Worm (Caenorhabditis elegans): ENCODE results near the gene algn-1.

algn-1 gene

ce11 chrIII:6446807-6447206 is 13.1 kb upstream of the algn-1 start, which contains the start of gene let-721:
let-721 (minus strand) TSS chrIII:6446907.
- no peak for TF ChIP-seq tab-1 (GFP tag; IDR thresholded peaks at IDR 0.05)
- no peak for TF ChIP-seq T22C8.4 (GFP tag; IDR thresholded peaks at IDR 0.05)
- TF ChIP-seq klf-2 (GFP tag; conservative IDR thresholded peaks at IDR 0.05), result no peak
- no peak for TF ChIP-seq cog-1 (tag; optimal IDR thresholded peaks at IDR 0.05)

ce11 chrIII:6447521-6447920 is 12.4 kb upstream of the algn-1 start:
- TF ChIP-seq flt-1 (GFP tag; IDR thresholded peaks at IDR 0.05) (no peak), cog-1 (tag; optimal IDR thresholded peaks at IDR 0.05) (no peak), ztf-23 (GFP tag; IDR thresholded peaks at IDR 0.05) (0 out of 2 replicates have a peak, but pooled peaks have one; percentile 13), ztf-29 (GFP tag; IDR thresholded peaks at IDR 0.05) (no peak)

ce11 chrIII:6449854-6450253 is 10.1 kb upstream of the algn-1 start:
- no peak for TF ChIP-seq ztf-29 (GFP tag; IDR thresholded peaks at IDR 0.05)
- TF ChIP-seq T22C8.4 (GFP tag; IDR thresholded peaks at IDR 0.05), result no peak
- no peak for TF ChIP-seq flt-1 (GFP tag; IDR thresholded peaks at IDR 0.05)
- no peak for TF ChIP-seq cog-1 (tag; optimal IDR thresholded peaks at IDR 0.05)

- no peak for TF ChIP-seq cog-1 (tag; optimal IDR thresholded peaks at IDR 0.05)
- TF ChIP-seq T22C8.4 (GFP tag; IDR thresholded peaks at IDR 0.05), result no peak
- TF ChIP-seq flt-1 (GFP tag; IDR thresholded peaks at IDR 0.05), result no peak
Observed at ce11 chrIII:6450596-6450995, 9.3 kb upstream of the algn-1 start, which contains the start of gene T26A5.6. T26A5.6 (minus strand) TSS chrIII:6450696.

- TF ChIP-seq T22C8.4 (GFP tag; IDR thresholded peaks at IDR 0.05), result no peak
- no peak for TF ChIP-seq med-1 (GFP tag; optimal IDR thresholded peaks at IDR 0.05; ENCODE audit: insufficient read depth)
- no peak for TF ChIP-seq ref-1 (GFP tag; conservative IDR thresholded peaks at IDR 0.05)
- TF ChIP-seq ztf-23 (GFP tag; IDR thresholded peaks at IDR 0.05), result no peak
- TF ChIP-seq klf-2 (GFP tag; conservative IDR thresholded peaks at IDR 0.05), result no peak
- no peak for TF ChIP-seq tab-1 (GFP tag; IDR thresholded peaks at IDR 0.05)
- TF ChIP-seq cog-1 (tag; optimal IDR thresholded peaks at IDR 0.05), result no peak
- TF ChIP-seq flt-1 (GFP tag; IDR thresholded peaks at IDR 0.05), result no peak
- no peak for TF ChIP-seq ztf-29 (GFP tag; IDR thresholded peaks at IDR 0.05)
Observed at ce11 chrIII:6452278-6452677, 7.6 kb upstream of the algn-1 start, which contains the start of gene set-1. set-1 (minus strand) TSS chrIII:6452378.

ce11 chrIII:6452683-6453082 is 7.2 kb upstream of the algn-1 start:
- TF ChIP-seq klf-2 (GFP tag; conservative IDR thresholded peaks at IDR 0.05) (no peak), cog-1 (tag; optimal IDR thresholded peaks at IDR 0.05) (no peak), flt-1 (GFP tag; IDR thresholded peaks at IDR 0.05) (no peak), ztf-29 (GFP tag; IDR thresholded peaks at IDR 0.05) (no peak), ref-1 (GFP tag; conservative IDR thresholded peaks at IDR 0.05) (no peak), ztf-23 (GFP tag; IDR thresholded peaks at IDR 0.05) (no peak), med-1 (GFP tag; optimal IDR thresholded peaks at IDR 0.05; ENCODE audit: insufficient read depth) (no peak), T22C8.4 (GFP tag; IDR thresholded peaks at IDR 0.05) (no peak), tab-1 (GFP tag; IDR thresholded peaks at IDR 0.05) (no peak)

ce11 chrIII:6453665-6454064 is 6.3 kb upstream of the algn-1 start:
- TF ChIP-seq tab-1 (GFP tag; IDR thresholded peaks at IDR 0.05) (peak; percentile 62; the same call in 1 of the 2 replicates), ref-1 (GFP tag; conservative IDR thresholded peaks at IDR 0.05) (0 out of 2 replicates have a peak, but pooled peaks have one; percentile 34), ztf-29 (GFP tag; IDR thresholded peaks at IDR 0.05) (peak; percentile 74), cog-1 (tag; optimal IDR thresholded peaks at IDR 0.05) (peak; percentile 74), klf-2 (GFP tag; conservative IDR thresholded peaks at IDR 0.05) (no peak), med-1 (GFP tag; optimal IDR thresholded peaks at IDR 0.05; ENCODE audit: insufficient read depth) (peak; percentile 35), flt-1 (GFP tag; IDR thresholded peaks at IDR 0.05) (peak; percentile 74), T22C8.4 (GFP tag; IDR thresholded peaks at IDR 0.05) (0 out of 2 replicates have a peak, but pooled peaks have one; percentile 36), ztf-23 (GFP tag; IDR thresholded peaks at IDR 0.05) (peak; percentile 85)

ce11 chrIII:6454183-6454582 is 5.7 kb upstream of the algn-1 start, which contains the start of gene jhdm-1:
jhdm-1 (plus strand) TSS chrIII:6454483.
- TF ChIP-seq flt-1 (GFP tag; IDR thresholded peaks at IDR 0.05), result no peak
- TF ChIP-seq tab-1 (GFP tag; IDR thresholded peaks at IDR 0.05), result no peak
- TF ChIP-seq ztf-23 (GFP tag; IDR thresholded peaks at IDR 0.05), result no peak

ce11 chrIII:6462610-6463009 is 2.7 kb downstream of the algn-1 start, which contains the start of gene T26A5.8:
T26A5.8 (minus strand) TSS chrIII:6462856.
- no peak for TF ChIP-seq ztf-23 (GFP tag; IDR thresholded peaks at IDR 0.05)
- no peak for TF ChIP-seq T22C8.4 (GFP tag; IDR thresholded peaks at IDR 0.05)
- TF ChIP-seq med-1 (GFP tag; optimal IDR thresholded peaks at IDR 0.05; ENCODE audit: insufficient read depth), result no peak
- no peak for TF ChIP-seq tab-1 (GFP tag; IDR thresholded peaks at IDR 0.05)
- TF ChIP-seq ref-1 (GFP tag; conservative IDR thresholded peaks at IDR 0.05), result no peak
- TF ChIP-seq cog-1 (tag; optimal IDR thresholded peaks at IDR 0.05), result no peak
- no peak for TF ChIP-seq flt-1 (GFP tag; IDR thresholded peaks at IDR 0.05)
- no peak for TF ChIP-seq klf-2 (GFP tag; conservative IDR thresholded peaks at IDR 0.05)
- TF ChIP-seq ztf-29 (GFP tag; IDR thresholded peaks at IDR 0.05), result no peak

- TF ChIP-seq ztf-23 (GFP tag; IDR thresholded peaks at IDR 0.05) (no peak), klf-2 (GFP tag; conservative IDR thresholded peaks at IDR 0.05) (no peak), cog-1 (tag; optimal IDR thresholded peaks at IDR 0.05) (no peak), ztf-29 (GFP tag; IDR thresholded peaks at IDR 0.05) (no peak), flt-1 (GFP tag; IDR thresholded peaks at IDR 0.05) (no peak), ref-1 (GFP tag; conservative IDR thresholded peaks at IDR 0.05) (no peak), T22C8.4 (GFP tag; IDR thresholded peaks at IDR 0.05) (no peak), med-1 (GFP tag; optimal IDR thresholded peaks at IDR 0.05; ENCODE audit: insufficient read depth) (no peak), tab-1 (GFP tag; IDR thresholded peaks at IDR 0.05) (no peak)
Observed at ce11 chrIII:6463679-6464078, 3.8 kb downstream of the algn-1 start, which contains the start of gene dlc-1. dlc-1 (minus strand) TSS chrIII:6463779.

All from whole organism, midembryonic.